Fruit fly (Drosophila melanogaster) whole organism, pupa: ENCODE data around the gene HDAC11.

Experiments used
- CG10348 ChIP-seq: fragments of 200-800 bp; sonication (Bioruptor generic); IDR thresholded peaks from 2 replicates; pipeline ENCODE4 v1.3.6; 2022; ENCODE audit warnings: missing biosample characterization, missing genetic modification characterization
- CG12605 ChIP-seq: fragments of 200-800 bp; sonication (Bioruptor generic); IDR thresholded peaks from 2 replicates; pipeline ENCODE4 v1.3.6; 2022; ENCODE audit warnings: missing biosample characterization, missing genetic modification characterization
- CG13204 ChIP-seq: fragments of 200-800 bp; sonication (Bioruptor generic); optimal IDR thresholded peaks from 2 replicates; lab custom pipeline; 2018; ENCODE audit warnings: missing biosample characterization, mild to moderate bottlenecking, missing genetic modification characterization, moderate library complexity
- CG14655 ChIP-seq: fragments of 200-800 bp; sonication (Bioruptor generic); optimal IDR thresholded peaks from 3 replicates; lab custom pipeline; 2017; ENCODE audit warnings: mild to moderate bottlenecking, missing biosample characterization, missing genetic modification reagents, missing genetic modification characterization
- CG15710 ChIP-seq: fragments of 200-800 bp; sonication (Bioruptor generic); optimal IDR thresholded peaks from 2 replicates; lab custom pipeline; 2018; ENCODE audit warnings: missing biosample characterization, mild to moderate bottlenecking, missing genetic modification characterization, moderate library complexity
- CG17806 ChIP-seq: fragments of 200-800 bp; sonication (Bioruptor generic); optimal IDR thresholded peaks from 2 replicates; lab custom pipeline; 2018; ENCODE audit warnings: missing biosample characterization, mild to moderate bottlenecking, missing genetic modification characterization, moderate library complexity
- CG32121 ChIP-seq: fragments of 200-800 bp; sonication (Bioruptor generic); IDR thresholded peaks from 2 replicates; pipeline ENCODE4 v1.3.6; 2022; ENCODE audit warnings: missing biosample characterization, missing genetic modification characterization
- CG34367 ChIP-seq: fragments of 200-800 bp; sonication (Bioruptor generic); optimal IDR thresholded peaks from 2 replicates; lab custom pipeline; 2018; ENCODE audit warnings: missing biosample characterization, mild to moderate bottlenecking, missing genetic modification characterization
- CG4496 ChIP-seq: fragments of 200-800 bp; sonication (Bioruptor generic); IDR thresholded peaks from 3 replicates; pipeline ENCODE4 v1.3.6; 2022; ENCODE audit warnings: missing biosample characterization, missing genetic modification characterization
- CG8159 ChIP-seq: fragments of 200-800 bp; sonication (Bioruptor generic); optimal IDR thresholded peaks from 3 replicates; lab custom pipeline; 2018; ENCODE audit warnings: missing biosample characterization, mild to moderate bottlenecking, missing genetic modification characterization, moderate library complexity
- CG8301 ChIP-seq: fragments of 200-800 bp; sonication (Bioruptor generic); optimal IDR thresholded peaks from 2 replicates; lab custom pipeline; 2018; ENCODE audit warnings: missing biosample characterization, mild to moderate bottlenecking, missing genetic modification characterization
- CG9948 ChIP-seq: fragments of 200-800 bp; sonication (Bioruptor generic); optimal IDR thresholded peaks from 2 replicates; lab custom pipeline; 2018; ENCODE audit warnings: missing biosample characterization, mild to moderate bottlenecking, missing genetic modification characterization, moderate library complexity
- D1 ChIP-seq: fragments of 200-800 bp; sonication (Bioruptor generic); optimal IDR thresholded peaks from 2 replicates; lab custom pipeline; 2018; ENCODE audit warnings: missing biosample characterization, mild to moderate bottlenecking, missing genetic modification characterization, moderate library complexity
- EcR ChIP-seq: fragments of 200-800 bp; sonication (Bioruptor generic); optimal IDR thresholded peaks from 3 replicates; lab custom pipeline; 2019; ENCODE audit warnings: missing biosample characterization, missing genetic modification characterization, mild to moderate bottlenecking, moderate library complexity, missing genetic modification reagents
- Ets98B ChIP-seq: fragments of 200-800 bp; sonication (Bioruptor generic); IDR thresholded peaks from 2 replicates; pipeline ENCODE4 v1.3.6; 2022; ENCODE audit warnings: missing biosample characterization, missing genetic modification characterization
- Pif1A ChIP-seq: fragments of 200-800 bp; sonication (Bioruptor generic); optimal IDR thresholded peaks from 3 replicates; lab custom pipeline; 2016; ENCODE audit warnings: missing biosample characterization, missing genetic modification characterization
- Pif1B ChIP-seq: fragments of 200-800 bp; sonication (Bioruptor generic); optimal IDR thresholded peaks from 3 replicates; lab custom pipeline; 2016; ENCODE audit warnings: missing biosample characterization, missing genetic modification characterization
- Snoo ChIP-seq: fragments of 200-800 bp; sonication (Bioruptor generic); optimal IDR thresholded peaks from 3 replicates; lab custom pipeline; 2017; ENCODE audit warnings: missing biosample characterization, mild to moderate bottlenecking, missing genetic modification characterization, inconsistent platforms
- fd96Ca ChIP-seq: fragments of 200-800 bp; sonication (Bioruptor generic); IDR thresholded peaks from 3 replicates; pipeline ENCODE4 v1.3.6; 2022; ENCODE audit warnings: missing biosample characterization, missing genetic modification characterization
- gl ChIP-seq: fragments of 200-800 bp; sonication (Bioruptor generic); optimal IDR thresholded peaks from 2 replicates; lab custom pipeline; 2018; ENCODE audit warnings: missing biosample characterization, mild to moderate bottlenecking, missing genetic modification characterization
- rn ChIP-seq: fragments of 200-800 bp; sonication (Bioruptor generic); IDR thresholded peaks from 2 replicates; pipeline ENCODE4 v1.3.6; 2022; ENCODE audit warnings: missing biosample characterization, missing genetic modification characterization

HDAC11 gene

DNA sequence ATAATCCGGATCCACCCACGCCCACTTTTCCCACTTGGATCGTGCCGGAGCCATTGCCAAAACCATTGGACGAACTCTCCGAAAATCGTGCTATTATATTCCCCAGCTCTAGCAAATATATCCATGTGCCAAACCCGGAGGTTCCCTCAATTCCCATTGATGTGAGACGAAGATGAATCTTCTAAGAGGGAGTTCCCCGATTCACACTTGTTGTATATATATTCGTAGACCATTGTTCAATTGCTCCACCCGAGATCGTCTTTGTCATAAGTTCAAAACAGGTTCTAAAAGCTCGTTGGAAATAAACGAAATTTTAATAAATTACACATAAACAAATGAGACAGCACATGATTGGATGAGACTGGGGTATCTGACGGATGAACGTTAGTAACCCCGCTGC is 7.9 kb upstream of the HDAC11 start:
- TF ChIP-seq CG9948, result no peak
- no peak for TF ChIP-seq Snoo (tag; lab: Kevin White, UChicago)
- TF ChIP-seq CG17806, result no peak
- no peak for TF ChIP-seq rn (GFP tag; lab: Robert Waterston, UW)
- TF ChIP-seq gl, result no peak
- TF ChIP-seq Ets98B (GFP tag; lab: Robert Waterston, UW), result no peak
- TF ChIP-seq CG8301 (tag; lab: Kevin White, UChicago), result no peak
- no peak for TF ChIP-seq fd96Ca
- no peak for TF ChIP-seq EcR
- no peak for TF ChIP-seq CG12605 (GFP tag; lab: Robert Waterston, UW)
- no peak for TF ChIP-seq D1 (tag; lab: Kevin White, UChicago)

DNA sequence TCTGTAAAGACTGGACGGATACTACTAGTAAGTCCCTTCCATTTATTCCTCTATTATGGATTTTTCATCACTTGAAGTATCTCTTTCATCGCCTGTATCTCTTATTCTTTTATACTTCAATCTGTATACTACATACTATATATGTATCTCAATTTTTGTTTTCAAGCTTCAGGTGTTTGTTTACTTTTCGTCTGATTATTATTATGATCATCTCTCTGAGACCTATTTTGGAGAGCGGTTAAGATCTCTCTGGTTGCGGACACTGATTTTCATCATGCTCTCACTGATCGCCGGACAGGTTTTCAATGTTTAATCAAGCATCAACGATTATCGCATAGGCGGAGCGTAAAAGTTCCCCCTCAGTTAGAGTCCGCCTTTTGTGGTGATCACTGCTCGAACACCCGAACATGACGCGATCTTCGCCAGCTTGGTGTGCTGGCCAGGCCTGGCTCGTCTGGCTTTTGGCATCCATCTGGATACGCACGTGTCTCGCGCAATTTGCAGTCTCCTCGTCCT is 6.6 kb upstream of the HDAC11 start, which contains the start of gene CG7016:
Gene CG7016 (plus strand): TSS at position 358 of the 516 bp plus-strand sequence.
- TF ChIP-seq D1 (tag; lab: Kevin White, UChicago) (no peak), CG8159 (tag; lab: Kevin White, UChicago) (no peak), CG15710 (no peak), CG12605 (GFP tag; lab: Robert Waterston, UW) (no peak), Snoo (tag; lab: Kevin White, UChicago) (no peak), CG4496 (GFP tag; lab: Robert Waterston, UW) (no peak), Pif1A (GFP tag; lab: Kevin White, UChicago) (no peak), EcR (no peak), CG9948 (no peak), Ets98B (GFP tag; lab: Robert Waterston, UW) (no peak), CG10348 (no peak), CG13204 (GFP tag; lab: Kevin White, UChicago) (no peak), CG17806 (no peak), gl (no peak), CG34367 (tag; lab: Kevin White, UChicago) (no peak), CG8301 (tag; lab: Kevin White, UChicago) (no peak)

DNA sequence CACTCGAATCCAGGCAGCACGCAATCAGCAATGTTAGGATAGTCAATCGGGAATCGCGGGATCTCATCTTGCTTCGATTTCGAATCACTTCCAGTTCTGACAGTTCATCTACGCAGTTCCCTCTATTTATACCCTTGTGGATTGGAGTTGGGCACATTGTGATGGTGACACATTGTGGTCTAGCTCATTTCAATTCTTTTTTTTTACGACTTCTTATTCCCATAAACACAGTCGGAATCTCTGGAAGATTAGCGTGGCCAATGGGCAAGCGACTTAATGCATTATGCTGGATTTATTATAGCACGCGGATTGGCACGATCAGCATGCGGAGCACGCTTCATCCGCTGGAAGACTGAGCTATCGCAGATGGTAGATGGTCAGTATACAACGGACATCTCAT is 6.0 kb upstream of the HDAC11 start, which contains the start of gene CG13640:
Gene CG13640 (minus strand): TSS at position 101 of the 400 bp plus-strand sequence.
- no peak for TF ChIP-seq Ets98B (GFP tag; lab: Robert Waterston, UW)

DNA sequence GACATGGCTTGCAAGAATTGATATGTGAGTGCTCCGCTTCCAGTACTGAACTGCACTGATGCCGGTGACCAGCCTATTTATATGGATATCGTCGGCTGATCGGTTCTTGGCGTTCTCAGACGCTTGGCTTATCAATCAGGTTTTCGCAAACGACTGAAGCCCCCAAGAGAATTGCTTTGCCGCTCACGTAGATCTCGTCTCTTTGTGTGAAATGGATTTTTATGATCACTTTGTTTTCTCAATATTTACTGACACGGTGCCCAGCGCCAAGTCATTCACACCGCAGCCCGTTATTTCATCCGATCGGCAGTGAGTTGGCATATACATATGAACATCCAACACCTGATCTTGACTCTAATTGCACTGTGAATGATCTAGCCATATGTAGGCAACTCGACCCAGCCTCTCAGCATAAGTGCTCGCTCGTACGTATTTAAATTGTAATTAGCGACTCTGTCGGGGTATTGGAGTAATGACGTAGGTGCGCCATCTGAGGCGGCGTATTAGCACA is 4.3 kb upstream of the HDAC11 start, which contains the start of gene CG13639:
Gene CG13639 (minus strand): TSS at position 51 of the 511 bp plus-strand sequence.
- TF ChIP-seq CG34367 (tag; lab: Kevin White, UChicago), result peak; percentile 27
- TF ChIP-seq CG4496 (GFP tag; lab: Robert Waterston, UW), result no peak
- peak; percentile 87 for TF ChIP-seq EcR
- no peak for TF ChIP-seq CG13204 (GFP tag; lab: Kevin White, UChicago)
- TF ChIP-seq CG15710, result no peak
- no peak for TF ChIP-seq CG10348
- TF ChIP-seq CG12605 (GFP tag; lab: Robert Waterston, UW), result no peak
- TF ChIP-seq CG14655 (GFP tag; lab: Kevin White, UChicago), result no peak

DNA sequence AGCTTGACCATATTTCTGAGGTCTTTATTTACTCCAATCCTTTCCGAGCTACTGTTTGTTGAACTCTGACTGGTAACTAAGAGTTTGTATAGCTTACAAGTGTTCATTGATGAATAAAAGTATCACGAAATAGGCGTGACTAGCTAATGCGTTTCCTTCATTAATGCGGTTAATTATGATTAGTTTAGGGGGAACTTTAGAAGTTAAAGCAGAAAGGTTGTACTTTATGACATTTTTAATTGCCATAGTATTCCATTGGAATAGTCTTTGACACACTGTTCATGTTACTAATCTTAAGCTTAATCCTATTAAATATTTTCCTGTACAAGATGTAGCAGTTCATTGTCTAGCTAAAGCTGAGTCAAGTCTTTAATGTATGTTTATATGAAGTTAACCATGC is 3.7 kb upstream of the HDAC11 start, which contains the start of gene ppk22:
Gene ppk22 (minus strand): TSS at position 101 of the 400 bp plus-strand sequence.
- TF ChIP-seq fd96Ca (no peak), CG15710 (no peak), CG14655 (GFP tag; lab: Kevin White, UChicago) (no peak), D1 (tag; lab: Kevin White, UChicago) (no peak), CG12605 (GFP tag; lab: Robert Waterston, UW) (no peak), CG13204 (GFP tag; lab: Kevin White, UChicago) (no peak), CG10348 (no peak), Ets98B (GFP tag; lab: Robert Waterston, UW) (no peak), EcR (no peak), Pif1A (GFP tag; lab: Kevin White, UChicago) (no peak)

DNA sequence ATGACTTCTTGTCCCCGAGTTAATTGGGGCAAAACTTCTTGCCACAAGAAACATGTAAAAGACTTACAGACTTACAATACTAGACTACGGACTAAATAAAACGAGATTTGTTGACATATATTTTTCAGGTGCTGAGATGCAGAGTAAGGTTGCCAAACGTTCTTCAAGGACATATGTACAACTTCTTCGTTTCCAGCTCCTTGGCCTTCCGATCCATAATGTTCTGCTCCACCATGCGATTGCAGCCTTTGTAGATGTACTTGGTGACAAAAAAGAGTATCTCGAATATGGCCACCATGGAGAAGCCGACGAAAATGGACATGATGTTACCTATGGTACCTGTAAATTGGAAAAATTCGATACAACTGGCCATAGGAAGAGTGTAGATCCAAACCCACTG is 1.4 kb upstream of the HDAC11 start, which contains the start of gene CAH4:
Gene CAH4 (minus strand): TSS at position 101 of the 400 bp plus-strand sequence.
- TF ChIP-seq Snoo (tag; lab: Kevin White, UChicago) (no peak), CG34367 (tag; lab: Kevin White, UChicago) (no peak), CG10348 (no peak), CG12605 (GFP tag; lab: Robert Waterston, UW) (no peak), CG8301 (tag; lab: Kevin White, UChicago) (no peak)

DNA sequence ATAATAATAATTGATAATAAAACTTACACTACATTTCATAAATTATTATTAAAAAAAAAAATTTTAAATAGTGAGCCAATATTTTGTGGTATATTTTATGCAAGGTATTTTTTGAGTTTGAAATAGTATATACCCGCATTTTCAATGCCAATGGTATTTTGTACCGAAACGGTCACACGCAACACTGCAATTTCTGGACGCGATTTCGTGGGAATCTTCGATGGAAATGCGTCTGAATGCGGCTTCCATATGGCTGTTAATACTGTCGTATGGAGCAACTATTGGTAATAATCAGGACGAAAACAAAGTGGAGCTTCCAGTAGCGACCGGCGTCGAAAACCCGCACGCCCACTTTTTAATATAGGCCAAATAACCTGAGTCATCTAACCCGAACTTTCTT is 4.6 kb downstream of the HDAC11 start, which contains the start of gene Nct:
Gene Nct (plus strand): TSS at position 173 of the 400 bp plus-strand sequence.
- TF ChIP-seq Ets98B (GFP tag; lab: Robert Waterston, UW) (no peak), CG17806 (no peak), Pif1B (GFP tag; lab: Kevin White, UChicago) (no peak), fd96Ca (no peak), gl (no peak), Snoo (tag; lab: Kevin White, UChicago) (no peak), Pif1A (GFP tag; lab: Kevin White, UChicago) (no peak), CG10348 (no peak), CG8301 (tag; lab: Kevin White, UChicago) (no peak), CG32121 (GFP tag; lab: Robert Waterston, UW) (no peak), CG13204 (GFP tag; lab: Kevin White, UChicago) (no peak), CG12605 (GFP tag; lab: Robert Waterston, UW) (no peak), CG4496 (GFP tag; lab: Robert Waterston, UW) (no peak), EcR (no peak), D1 (tag; lab: Kevin White, UChicago) (no peak), CG34367 (tag; lab: Kevin White, UChicago) (no peak), CG9948 (no peak), rn (GFP tag; lab: Robert Waterston, UW) (no peak), CG8159 (tag; lab: Kevin White, UChicago) (no peak)
